Fruit fly (Drosophila melanogaster): ENCODE data around the gene CG12502.

The CG12502 gene

DNA sequence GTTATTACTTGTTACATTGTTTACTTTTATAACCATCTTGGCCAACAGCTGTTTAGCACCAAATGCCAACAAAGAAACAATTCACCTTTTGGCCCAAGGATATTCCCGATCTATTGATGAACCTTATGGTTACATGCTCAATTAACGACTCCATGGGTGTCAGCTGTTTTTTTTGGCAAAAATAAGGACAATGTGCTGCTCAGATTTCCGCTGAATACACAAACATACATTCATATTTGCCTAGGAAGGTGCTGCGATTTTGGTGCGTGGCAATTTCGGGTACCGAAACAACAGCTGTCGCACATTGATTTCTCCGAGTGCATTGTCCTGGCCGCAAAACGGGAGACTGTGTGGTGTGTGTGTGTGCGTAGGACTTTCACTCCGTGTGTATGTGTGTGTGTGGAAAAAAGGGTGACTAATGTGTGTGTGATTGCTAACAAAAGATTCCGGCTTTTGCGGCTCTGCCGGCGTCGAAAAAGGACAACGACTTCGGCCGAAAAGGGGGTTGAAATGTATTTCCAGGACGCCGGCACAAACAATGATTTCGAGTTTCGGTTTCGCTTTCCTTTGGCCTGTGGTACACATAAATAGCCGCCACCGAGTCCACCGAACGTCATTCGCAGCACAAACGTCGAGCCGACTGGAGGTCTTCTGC, 43.4 kb downstream of the CG12502 start, which contains the start of gene nerfin-1 (continued):
- peak; percentile 81 for TF ChIP-seq D (optimal IDR thresholded peaks at IDR 0.05)
- TF ChIP-seq D (GFP tag; optimal IDR thresholded peaks at IDR 0.05): peak; percentile 37
- no peak for TF ChIP-seq Neu2 (GFP tag; optimal IDR thresholded peaks at IDR 0.05; ENCODE audit: borderline replicate concordance)
- peak; percentile 45 for TF ChIP-seq twi (tag; optimal IDR thresholded peaks at IDR 0.05)
- TF ChIP-seq Doc3 (GFP tag; IDR thresholded peaks at IDR 0.05; ENCODE audit: partially characterized antibody): no peak
- TF ChIP-seq MBD-R2 (GFP tag; IDR thresholded peaks at IDR 0.05): no peak
- no peak for TF ChIP-seq gt (GFP tag; IDR thresholded peaks at IDR 0.05)
- TF ChIP-seq Hr51 (GFP tag; optimal IDR thresholded peaks at IDR 0.05): no peak
- no peak for TF ChIP-seq yki (optimal IDR thresholded peaks at IDR 0.05)
- no peak for TF ChIP-seq sqz (GFP tag; optimal IDR thresholded peaks at IDR 0.05)
- no peak for TF ChIP-seq CG8089 (GFP tag; optimal IDR thresholded peaks at IDR 0.05)
- TF ChIP-seq CG11247 (GFP tag; IDR thresholded peaks at IDR 0.05): no peak
- TF ChIP-seq Optix (GFP tag; IDR thresholded peaks at IDR 0.05): no peak
- TF ChIP-seq Trl (optimal IDR thresholded peaks at IDR 0.05): no peak
- no peak for TF ChIP-seq Trl (GFP tag; optimal IDR thresholded peaks at IDR 0.05)
- TF ChIP-seq Med (GFP tag): no peak
- no peak for TF ChIP-seq kay (GFP tag; optimal IDR thresholded peaks at IDR 0.05)
- no peak for TF ChIP-seq Dll (GFP tag; IDR thresholded peaks at IDR 0.05; ENCODE audit: partially characterized antibody)
- TF ChIP-seq Lhr (GFP tag; optimal IDR thresholded peaks at IDR 0.05): no peak
- no peak for TF ChIP-seq C15 (GFP tag; IDR thresholded peaks at IDR 0.05)
- no peak for TF ChIP-seq sug (tag; optimal IDR thresholded peaks at IDR 0.05)
- TF ChIP-seq CG2199 (GFP tag; IDR thresholded peaks at IDR 0.05): no peak
- no peak for TF ChIP-seq Vsx1 (GFP tag; optimal IDR thresholded peaks at IDR 0.05)
- TF ChIP-seq Chrac-16 (GFP tag; optimal IDR thresholded peaks at IDR 0.05): no peak
- peak; percentile 93 for TF ChIP-seq nerfin-1 (tag; optimal IDR thresholded peaks at IDR 0.05)
- peak; percentile 33 for TF ChIP-seq CG14710 (tag; optimal IDR thresholded peaks at IDR 0.05)
- TF ChIP-seq pnt (GFP tag; optimal IDR thresholded peaks at IDR 0.05): peak; percentile 18
- TF ChIP-seq sr (GFP tag; IDR thresholded peaks at IDR 0.05): no peak
- TF ChIP-seq CG9727 (GFP tag; optimal IDR thresholded peaks at IDR 0.05): no peak
- TF ChIP-seq bbx (GFP tag; IDR thresholded peaks at IDR 0.05; ENCODE audit: partially characterized antibody): no peak
- no peak for TF ChIP-seq pho (GFP tag; optimal IDR thresholded peaks at IDR 0.05)
- TF ChIP-seq Fer1 (GFP tag; optimal IDR thresholded peaks at IDR 0.05): no peak
- TF ChIP-seq Meics (GFP tag; optimal IDR thresholded peaks at IDR 0.05): peak; percentile 23
- no peak for TF ChIP-seq amos (GFP tag; IDR thresholded peaks at IDR 0.05; ENCODE audit: partially characterized antibody)
- TF ChIP-seq CG17328 (GFP tag; IDR thresholded peaks at IDR 0.05): no peak
- TF ChIP-seq CG30431 (GFP tag; optimal IDR thresholded peaks at IDR 0.05): peak; percentile 13
- no peak for TF ChIP-seq CHES-1-like (GFP tag; optimal IDR thresholded peaks at IDR 0.05)
- no peak for TF ChIP-seq CTCF (GFP tag; optimal IDR thresholded peaks at IDR 0.05)
- TF ChIP-seq CG11696 (GFP tag; IDR thresholded peaks at IDR 0.05): no peak
- TF ChIP-seq ATbp (GFP tag; optimal IDR thresholded peaks at IDR 0.05): no peak
- no peak for TF ChIP-seq CG15514 (GFP tag; optimal IDR thresholded peaks at IDR 0.05)
- no peak for TF ChIP-seq CG14667 (GFP tag; IDR thresholded peaks at IDR 0.05)
- TF ChIP-seq chn (GFP tag; optimal IDR thresholded peaks at IDR 0.05): peak; percentile 10
- no peak for TF ChIP-seq CG7372 (GFP tag; IDR thresholded peaks at IDR 0.05)
- TF ChIP-seq CG8281 (tag; optimal IDR thresholded peaks at IDR 0.05): no peak
- TF ChIP-seq CG15601 (tag; optimal IDR thresholded peaks at IDR 0.05): no peak
- no peak for TF ChIP-seq CG18011 (GFP tag; optimal IDR thresholded peaks at IDR 0.05)
- no peak for TF ChIP-seq Dbx (GFP tag; IDR thresholded peaks at IDR 0.05)
- TF ChIP-seq Hmr (GFP tag; optimal IDR thresholded peaks at IDR 0.05): peak; percentile 14
- no peak for TF ChIP-seq Hr39 (optimal IDR thresholded peaks at IDR 0.05)
- TF ChIP-seq bigmax (GFP tag; optimal IDR thresholded peaks at IDR 0.05): no peak
- TF ChIP-seq CG10543 (GFP tag; optimal IDR thresholded peaks at IDR 0.05): no peak
